Fruit fly (Drosophila melanogaster) Kc167 (cell line): ENCODE data around the gene CG4374.

ENCODE experiments used
- Myc ChIP-seq: fragments of >200 bp; optimal IDR thresholded peaks from 2 replicates; lab custom pipeline; 2017; ENCODE audit warnings: missing external identifiers
- Sin3A ChIP-seq: fragments of >200 bp; optimal IDR thresholded peaks from 2 replicates; lab custom pipeline; 2018; ENCODE audit warnings: missing external identifiers
- h ChIP-seq: fragments of >200 bp; optimal IDR thresholded peaks from 3 replicates; lab custom pipeline; 2018; ENCODE audit warnings: missing external identifiers
- insv ChIP-seq: fragments of >200 bp; optimal IDR thresholded peaks from 3 replicates; lab custom pipeline; 2018; ENCODE audit warnings: missing external identifiers
- psq ChIP-seq: fragments of >200 bp; optimal IDR thresholded peaks from 2 replicates; lab custom pipeline; 2017; ENCODE audit warnings: missing external identifiers
- ttk ChIP-seq: sonication (Bioruptor generic); optimal IDR thresholded peaks from 2 replicates; lab custom pipeline; 2017; ENCODE audit warnings: missing external identifiers

CG4374 gene

DNA sequence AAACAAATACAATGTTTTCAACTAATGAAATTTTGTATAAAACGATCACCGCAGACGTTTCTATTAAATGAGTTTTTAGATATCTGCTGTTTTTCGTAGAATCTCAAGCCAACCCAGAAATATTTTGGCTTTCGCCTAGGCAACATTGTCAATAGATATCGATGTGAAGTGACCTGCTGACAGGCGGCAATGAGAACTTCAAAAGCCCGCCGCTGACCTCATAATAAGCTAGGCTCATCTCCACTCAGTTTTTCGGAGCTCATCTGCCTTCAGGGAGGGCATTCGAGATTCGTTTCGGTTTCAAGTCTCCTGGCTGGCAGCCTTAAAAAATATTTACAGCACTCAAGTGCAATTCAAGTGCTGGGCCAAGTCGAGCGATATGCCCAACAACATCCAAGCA is 47.0 kb downstream of the CG4374 start:
- no peak for TF ChIP-seq Sin3A
- no peak for TF ChIP-seq psq (lab: Kevin White, UChicago)
- no peak for TF ChIP-seq h
- no peak for TF ChIP-seq insv (lab: Kevin White, UChicago)
- TF ChIP-seq Myc (lab: Kevin White, UChicago) = no peak
- TF ChIP-seq ttk = no peak

DNA sequence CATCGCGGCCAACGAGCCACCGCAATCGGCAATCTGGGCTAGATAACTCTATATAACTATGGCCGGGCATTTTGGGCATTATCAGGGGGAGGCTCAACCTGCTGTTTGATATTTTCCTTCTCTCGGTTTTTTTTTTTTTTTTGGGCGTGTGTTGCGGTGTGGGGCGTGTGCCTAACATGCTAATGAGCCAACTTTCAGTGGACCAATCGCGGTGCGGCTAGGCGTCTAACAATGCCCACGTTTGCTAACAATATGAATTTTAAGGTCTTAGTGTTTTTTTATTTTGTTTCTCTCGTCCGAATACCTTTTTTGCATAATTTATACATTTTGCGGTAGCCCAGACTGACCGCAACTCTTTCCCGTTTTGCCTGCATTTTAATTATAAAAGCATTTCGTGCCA is 50.2 kb downstream of the CG4374 start:
- TF ChIP-seq Myc (lab: Kevin White, UChicago) (no peak), ttk (no peak), Sin3A (no peak), insv (lab: Kevin White, UChicago) (no peak), psq (lab: Kevin White, UChicago) (no peak), h (no peak)

DNA sequence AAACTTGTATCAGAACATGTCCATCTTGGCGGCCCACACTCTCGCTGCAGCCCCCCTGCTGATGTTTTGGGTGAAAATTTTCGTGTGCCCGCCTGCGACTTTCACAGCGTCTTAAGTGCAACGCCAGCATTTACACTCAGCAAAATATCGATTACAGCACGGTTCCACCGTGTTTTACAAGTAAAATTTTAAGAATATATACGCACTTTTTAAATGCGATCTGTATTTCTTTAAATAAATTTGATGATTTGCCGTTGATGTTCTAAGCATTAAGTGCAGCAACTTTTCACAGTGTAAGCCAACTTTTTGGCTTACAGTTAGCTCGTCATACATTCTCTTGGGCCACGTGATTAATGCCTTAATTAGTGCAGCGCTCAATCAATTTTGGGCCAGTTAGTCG is 54.4 kb downstream of the CG4374 start:
- TF ChIP-seq Sin3A = no peak
- no peak for TF ChIP-seq h
- no peak for TF ChIP-seq psq (lab: Kevin White, UChicago)
- no peak for TF ChIP-seq insv (lab: Kevin White, UChicago)
- TF ChIP-seq Myc (lab: Kevin White, UChicago) = no peak
- no peak for TF ChIP-seq ttk

DNA sequence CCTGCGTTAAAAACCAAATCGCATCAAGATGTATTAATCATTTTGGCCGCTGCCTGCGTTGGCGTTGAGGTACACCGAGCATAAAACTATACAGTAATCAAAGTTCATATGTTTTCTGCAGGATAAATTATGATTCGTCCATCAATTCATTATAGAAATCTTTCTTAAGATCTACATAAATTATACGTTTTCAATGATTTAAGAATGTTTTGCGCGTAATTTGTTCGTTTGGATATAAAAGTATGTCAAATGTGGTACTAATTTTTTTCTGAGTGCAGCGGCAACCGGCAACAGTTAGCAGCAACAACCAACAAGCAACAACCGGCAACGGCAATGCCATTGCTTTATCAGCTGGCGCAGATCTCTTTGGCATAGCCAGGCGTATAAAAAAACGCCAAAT is 55.5 kb downstream of the CG4374 start:
- TF ChIP-seq psq (lab: Kevin White, UChicago) (no peak), insv (lab: Kevin White, UChicago) (no peak), Myc (lab: Kevin White, UChicago) (no peak), h (no peak), ttk (no peak), Sin3A (no peak)

DNA sequence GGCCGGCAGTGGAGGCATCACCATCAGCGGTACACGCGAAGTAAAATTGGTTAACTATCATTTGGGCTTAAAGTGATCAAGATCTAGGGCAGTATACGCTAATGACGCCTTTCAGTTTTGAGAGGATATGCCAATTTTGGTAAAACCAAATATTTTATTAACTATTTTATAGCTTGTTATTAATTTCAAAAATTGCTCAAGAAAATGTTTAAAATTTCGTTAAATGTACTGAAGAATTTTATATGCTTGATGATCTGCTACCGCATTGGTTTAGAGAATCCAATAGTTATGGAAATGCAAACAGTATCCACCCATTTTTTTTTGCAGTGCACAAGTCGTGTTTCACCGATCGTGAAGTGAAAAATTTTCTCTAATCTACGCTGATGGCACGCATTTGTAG is 64.2 kb downstream of the CG4374 start:
- TF ChIP-seq insv (lab: Kevin White, UChicago) (no peak), ttk (no peak), psq (lab: Kevin White, UChicago) (no peak), Myc (lab: Kevin White, UChicago) (no peak), h (no peak), Sin3A (no peak)

DNA sequence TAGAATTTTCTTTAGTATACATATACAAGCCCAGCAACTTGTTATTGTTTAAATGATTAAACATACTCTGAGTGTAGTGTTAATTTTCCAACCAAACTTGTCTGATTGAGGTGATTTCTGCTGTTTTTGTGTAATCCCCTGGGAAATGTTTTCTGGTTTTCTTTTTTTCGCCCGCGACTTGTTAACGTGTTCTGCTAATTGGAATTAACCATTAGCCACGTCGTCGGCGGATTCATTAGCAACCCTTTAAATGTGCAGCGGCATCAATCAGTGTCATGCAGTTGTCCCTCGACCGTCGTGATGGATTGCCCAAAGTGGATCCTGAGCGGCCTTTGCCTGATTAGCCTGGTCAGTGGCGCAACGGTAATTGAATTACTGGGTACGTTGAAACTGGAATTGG is 66.9 kb downstream of the CG4374 start, which contains the start of gene Ir94e:
TSS of gene Ir94e (plus strand) at position 301 of the 400 bp plus-strand sequence.
- no peak for TF ChIP-seq psq (lab: Kevin White, UChicago)
- no peak for TF ChIP-seq ttk
- TF ChIP-seq Sin3A = no peak
- TF ChIP-seq insv (lab: Kevin White, UChicago) = no peak
- no peak for TF ChIP-seq h
- no peak for TF ChIP-seq Myc (lab: Kevin White, UChicago)

DNA sequence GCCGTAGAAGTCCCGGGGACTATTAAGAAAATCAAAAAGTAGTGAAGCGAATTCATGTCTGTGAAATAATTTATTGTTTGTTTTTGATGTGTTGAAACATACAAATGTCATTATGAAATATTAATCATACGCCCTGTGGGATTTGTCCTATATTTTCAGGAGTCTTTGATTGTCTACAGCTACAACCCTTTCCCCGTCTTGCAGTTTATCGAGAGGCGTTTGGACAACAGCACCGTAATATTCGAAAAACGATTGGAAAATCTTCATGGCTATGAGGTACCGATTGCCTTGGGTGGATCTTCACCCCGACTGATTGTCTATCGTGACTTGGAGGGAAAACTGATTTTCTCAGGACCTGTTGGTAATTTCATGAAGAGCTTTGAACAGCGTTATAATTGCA is 68.5 kb downstream of the CG4374 start, which contains the start of gene CG17380:
TSS of gene CG17380 (minus strand) at position 101 of the 400 bp plus-strand sequence.
- no peak for TF ChIP-seq psq (lab: Kevin White, UChicago)
- no peak for TF ChIP-seq h
- TF ChIP-seq insv (lab: Kevin White, UChicago) = no peak
- no peak for TF ChIP-seq ttk
- TF ChIP-seq Sin3A = no peak
- no peak for TF ChIP-seq Myc (lab: Kevin White, UChicago)

DNA sequence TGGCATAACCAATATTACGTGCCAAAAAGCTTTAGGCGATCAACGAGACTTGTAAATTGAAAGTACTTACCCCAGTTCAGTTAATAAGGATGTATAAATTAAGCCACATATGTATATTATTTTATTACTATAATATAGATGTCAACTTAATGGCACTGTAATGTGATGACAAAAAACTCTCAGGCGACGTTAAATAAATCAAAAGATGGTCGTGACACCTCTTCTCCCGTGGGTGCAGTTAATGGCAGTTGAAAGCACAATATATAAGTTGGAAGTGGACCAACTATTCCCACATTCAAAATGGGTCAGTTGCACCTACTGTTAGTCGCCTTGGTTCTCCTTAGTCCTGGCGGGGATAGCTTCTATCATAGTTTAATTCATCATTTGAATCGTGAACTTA is 69.6 kb downstream of the CG4374 start, which contains the start of gene Ir94d:
TSS of gene Ir94d (plus strand) at position 301 of the 400 bp plus-strand sequence.
- TF ChIP-seq insv (lab: Kevin White, UChicago) = no peak
- no peak for TF ChIP-seq Sin3A
- no peak for TF ChIP-seq h
- no peak for TF ChIP-seq ttk
- TF ChIP-seq psq (lab: Kevin White, UChicago) = no peak
- no peak for TF ChIP-seq Myc (lab: Kevin White, UChicago)

DNA sequence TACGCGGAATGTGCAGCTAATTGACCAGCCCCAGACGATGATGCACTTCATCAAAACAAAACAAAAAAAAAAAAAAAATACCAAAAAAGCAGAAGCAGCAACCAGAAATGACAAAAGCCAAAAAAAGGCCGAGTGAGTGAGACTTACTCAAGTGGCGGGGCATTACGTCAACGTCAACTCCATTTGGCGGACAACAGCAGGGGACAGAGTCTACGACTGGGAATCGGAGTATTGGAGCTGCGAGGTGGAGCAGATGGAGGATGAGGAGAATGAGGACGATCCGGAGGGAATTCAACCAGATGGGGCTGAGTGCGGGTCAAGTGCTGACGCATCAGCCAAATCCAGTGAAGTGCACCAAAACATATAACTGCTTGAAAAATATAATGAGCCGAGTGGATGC is 70.6 kb downstream of the CG4374 start:
- TF ChIP-seq Sin3A (no peak), Myc (lab: Kevin White, UChicago) (no peak), psq (lab: Kevin White, UChicago) (no peak), ttk (no peak), h (no peak), insv (lab: Kevin White, UChicago) (no peak)

DNA sequence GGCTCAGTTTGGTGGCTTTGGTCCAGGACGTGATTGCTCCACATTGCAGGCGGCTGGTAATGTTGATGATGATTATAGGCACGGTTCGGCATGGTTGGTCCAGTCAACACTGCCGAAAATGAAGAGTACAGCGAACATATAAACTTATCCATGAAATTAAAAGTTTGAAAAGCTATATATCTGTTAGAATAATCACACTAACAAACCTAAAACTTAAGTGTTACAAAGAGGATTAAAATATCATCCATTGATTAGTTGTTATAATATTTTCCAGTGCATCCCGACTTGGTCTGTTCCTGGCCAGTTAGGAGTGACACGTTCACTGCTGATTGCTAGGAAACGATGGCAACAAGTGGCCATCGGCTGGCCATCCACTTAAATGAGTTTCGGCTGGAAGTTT is 72.4 kb downstream of the CG4374 start:
- no peak for TF ChIP-seq psq (lab: Kevin White, UChicago)
- TF ChIP-seq Sin3A = no peak
- TF ChIP-seq insv (lab: Kevin White, UChicago) = no peak
- no peak for TF ChIP-seq h
- TF ChIP-seq Myc (lab: Kevin White, UChicago) = no peak
- TF ChIP-seq ttk = no peak

DNA sequence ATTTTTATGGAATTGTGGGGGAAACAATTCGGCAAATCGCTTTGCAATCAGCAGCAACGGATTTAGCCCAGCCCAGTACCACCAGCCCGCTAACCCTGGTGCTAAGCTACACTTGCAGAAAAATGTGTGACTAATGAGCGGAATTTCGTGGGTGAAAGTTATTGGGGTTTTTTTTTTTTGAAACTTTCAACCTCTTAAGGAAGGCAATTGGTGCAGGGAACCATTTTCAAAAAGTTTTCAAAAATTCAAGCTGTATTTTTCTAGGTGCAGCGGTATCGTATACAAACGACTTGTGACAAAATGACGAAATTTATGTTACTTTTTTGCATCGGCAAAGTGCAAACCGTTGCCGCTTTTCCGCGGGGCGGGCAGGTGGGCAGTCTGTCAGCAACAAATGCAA is 73.1 kb downstream of the CG4374 start:
- TF ChIP-seq h (no peak), psq (lab: Kevin White, UChicago) (no peak), Sin3A (no peak), ttk (no peak), insv (lab: Kevin White, UChicago) (no peak), Myc (lab: Kevin White, UChicago) (no peak)

DNA sequence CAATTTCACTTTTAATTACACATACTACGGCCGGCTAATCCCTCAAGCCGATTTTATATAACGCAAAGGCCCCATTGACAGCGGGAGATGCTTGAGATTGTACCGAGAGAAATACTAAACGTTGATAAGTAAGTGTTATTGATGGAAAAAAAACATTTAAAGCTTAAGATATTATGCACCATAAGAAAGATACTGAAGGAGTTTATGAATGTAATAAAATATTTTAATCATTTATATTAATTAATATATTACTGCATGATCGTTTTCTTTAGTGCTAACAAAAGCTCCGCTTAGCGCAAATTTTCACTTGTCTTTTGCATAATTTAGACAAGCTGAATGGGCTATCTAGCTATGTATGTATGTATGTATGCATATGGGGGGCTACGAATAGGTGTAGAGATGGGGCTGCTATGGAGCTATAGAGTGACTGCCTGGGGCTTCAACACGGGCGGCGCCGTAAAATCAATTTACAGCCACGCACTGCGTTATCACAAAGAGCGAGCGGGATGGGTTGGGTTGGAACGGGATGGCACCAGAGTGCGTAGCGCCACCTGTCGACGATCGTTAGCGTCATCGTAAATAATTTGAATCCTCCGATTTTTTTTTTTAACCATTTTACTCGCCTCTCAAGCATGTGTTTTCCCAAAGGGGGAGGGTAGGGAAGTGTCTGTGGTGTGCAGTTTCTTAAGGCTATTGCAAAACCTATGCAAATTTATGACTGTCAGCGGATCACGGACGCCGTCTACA is 75.4 kb downstream of the CG4374 start:
- TF ChIP-seq insv (lab: Kevin White, UChicago) = no peak
- TF ChIP-seq ttk = no peak
- no peak for TF ChIP-seq psq (lab: Kevin White, UChicago)
- no peak for TF ChIP-seq h
- no peak for TF ChIP-seq Myc (lab: Kevin White, UChicago)
- TF ChIP-seq Sin3A = no peak

DNA sequence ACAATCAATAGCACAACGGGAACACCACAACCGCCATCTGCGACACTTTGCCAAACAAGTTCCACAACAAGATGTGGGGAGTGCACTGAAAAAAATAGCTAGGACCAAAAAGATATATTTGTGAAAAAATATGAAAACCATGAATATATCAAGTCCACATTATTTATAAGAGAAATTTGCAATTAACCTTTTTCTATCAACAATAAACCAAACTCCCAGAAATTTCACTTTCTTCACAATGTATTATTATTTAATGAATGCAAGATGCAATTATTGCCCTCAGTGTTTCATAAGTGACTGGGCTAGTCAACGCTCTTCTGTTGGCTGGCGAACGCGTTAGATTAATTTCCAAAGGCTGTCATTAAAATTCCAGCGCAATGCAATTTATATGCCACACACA is 76.4 kb downstream of the CG4374 start:
- TF ChIP-seq Sin3A (no peak), h (no peak), psq (lab: Kevin White, UChicago) (no peak), Myc (lab: Kevin White, UChicago) (no peak), insv (lab: Kevin White, UChicago) (no peak)
